Worm (Caenorhabditis elegans) whole organism, L4 larva: Measurements from ENCODE around the gene nhr-280.

ENCODE experiments used
- D1046.2 ChIP-seq: fragments of 200-800 bp; sonication (Bioruptor generic); IDR thresholded peaks from 2 replicates; pipeline ENCODE4 v1.3.6; 2022; ENCODE audit warnings: missing genetic modification characterization, missing compliant biosample characterization
- F37D6.2 ChIP-seq: sonication (generic microtip); optimal IDR thresholded peaks from 2 replicates; lab custom pipeline; 2016; ENCODE audit warnings: mild to moderate bottlenecking, missing genetic modification characterization, missing compliant biosample characterization
- T26A8.4 ChIP-seq: fragments of 200-800 bp; sonication (Bioruptor generic); IDR thresholded peaks from 2 replicates; pipeline ENCODE4 v1.3.6; 2022; ENCODE audit warnings: missing genetic modification characterization, missing compliant biosample characterization
- Y5F2A.4 ChIP-seq: fragments of 200-800 bp; sonication (Bioruptor generic); optimal IDR thresholded peaks from 2 replicates; lab custom pipeline; 2018; ENCODE audit warnings: mild to moderate bottlenecking, missing genetic modification characterization, missing compliant biosample characterization
- Y75B8A.6 ChIP-seq: fragments of 200-800 bp; sonication (Bioruptor generic); IDR thresholded peaks from 2 replicates; pipeline ENCODE4 v1.3.6; 2022; ENCODE audit warnings: missing genetic modification reagents, missing genetic modification characterization, missing compliant biosample characterization
- ZK546.5 ChIP-seq, 2 experiments: sonication (generic microtip); optimal IDR thresholded peaks; 2 replicates each; lab custom pipeline; 2017; ENCODE audit warnings: missing biosample characterization in 2 of 2, missing genetic modification characterization in 2 of 2
- aha-1 ChIP-seq: fragments of 150-350 bp; peaks from one replicate; lab custom pipeline; 2014; ENCODE audit warnings: missing biosample characterization, missing genetic modification characterization
- aly-2 ChIP-seq: sonication (generic microtip); optimal IDR thresholded peaks from 2 replicates; lab custom pipeline; 2018; ENCODE audit warnings: missing biosample characterization, missing genetic modification characterization
- ama-1 ChIP-seq: fragments of 150-350 bp; optimal IDR thresholded peaks from 2 replicates; lab custom pipeline; 2014; ENCODE audit warnings: inconsistent platforms, mixed read lengths
- arid-1 ChIP-seq: fragments of 200-800 bp; sonication (Bioruptor generic); conservative IDR thresholded peaks from 2 replicates; pipeline ENCODE4 v1.3.6; 2022; ENCODE audit warnings: missing genetic modification reagents, missing genetic modification characterization, missing compliant biosample characterization
- attf-4 ChIP-seq: sonication (generic microtip); optimal IDR thresholded peaks from 3 replicates; lab custom pipeline; 2017; ENCODE audit warnings: missing biosample characterization, missing genetic modification characterization
- ceh-20 ChIP-seq: fragments of 200-800 bp; sonication (Bioruptor generic); IDR thresholded peaks from 2 replicates; pipeline ENCODE4 v1.3.6; 2022; ENCODE audit warnings: missing genetic modification reagents, missing genetic modification characterization, missing compliant biosample characterization
- ceh-28 ChIP-seq: fragments of 150-350 bp; optimal IDR thresholded peaks from 2 replicates; lab custom pipeline; 2014; ENCODE audit warnings: missing biosample characterization, missing genetic modification reagents, missing genetic modification characterization
- ceh-44 ChIP-seq: fragments of 200-800 bp; sonication (Bioruptor generic); IDR thresholded peaks from 2 replicates; pipeline ENCODE4 v1.3.6; 2022; ENCODE audit warnings: missing genetic modification reagents, missing genetic modification characterization, missing compliant biosample characterization
- ceh-82 ChIP-seq: sonication (generic microtip); optimal IDR thresholded peaks from 2 replicates; lab custom pipeline; 2017; ENCODE audit warnings: missing biosample characterization, missing genetic modification characterization
- daf-16 ChIP-seq, 3 experiments: sonication (generic microtip); optimal IDR thresholded peaks; 2 replicates each; lab custom pipeline; 2016 to 2017; ENCODE audit warnings: missing genetic modification characterization in 3 of 3, missing genetic modification reagents in 3 of 3, mild to moderate bottlenecking in 2 of 3, missing compliant biosample characterization in 2 of 3, missing biosample characterization in 1 of 3, moderate library complexity in 1 of 3
- dmd-6 ChIP-seq: fragments of 200-800 bp; sonication (Bioruptor generic); IDR thresholded peaks from 2 replicates; pipeline ENCODE4 v1.3.6; 2022; ENCODE audit warnings: missing genetic modification reagents, missing genetic modification characterization, missing compliant biosample characterization
- dve-1 ChIP-seq: sonication (generic microtip); optimal IDR thresholded peaks from 2 replicates; lab custom pipeline; 2017; ENCODE audit warnings: antibody characterized with exemption, mild to moderate bottlenecking, missing genetic modification characterization, missing compliant biosample characterization; ENCODE audit not compliant: insufficient read depth
- egl-43 ChIP-seq: fragments of 200-800 bp; sonication (Bioruptor generic); IDR thresholded peaks from 2 replicates; pipeline ENCODE4 v1.3.6; 2022; ENCODE audit warnings: missing genetic modification reagents, missing genetic modification characterization, missing compliant biosample characterization
- hlh-11 ChIP-seq: fragments of 200-800 bp; sonication (Bioruptor generic); optimal IDR thresholded peaks from 2 replicates; lab custom pipeline; 2018; ENCODE audit warnings: mild to moderate bottlenecking, missing genetic modification characterization, missing compliant biosample characterization
- lin-38 ChIP-seq: fragments of 200-800 bp; sonication (Bioruptor generic); IDR thresholded peaks from 2 replicates; pipeline ENCODE4 v1.3.6; 2022; ENCODE audit warnings: missing genetic modification reagents, missing genetic modification characterization, missing compliant biosample characterization
- lsy-2 ChIP-seq, 2 experiments: fragments of 150-350 bp in 1 of 2; sonication (generic microtip) in 1 of 2; optimal IDR thresholded peaks; 2 replicates each; lab custom pipeline; 2014 to 2017; ENCODE audit warnings: missing biosample characterization in 2 of 2, missing genetic modification characterization in 2 of 2
- madf-9 ChIP-seq: fragments of 200-800 bp; sonication (Bioruptor generic); conservative IDR thresholded peaks from 2 replicates; pipeline ENCODE4 v1.3.6; 2022; ENCODE audit warnings: missing genetic modification reagents, missing genetic modification characterization, missing compliant biosample characterization
- mxl-2 ChIP-seq: fragments of 200-800 bp; sonication (Bioruptor generic); conservative IDR thresholded peaks from 2 replicates; pipeline ENCODE4 v1.3.6; 2022; ENCODE audit warnings: missing genetic modification reagents, missing genetic modification characterization, missing compliant biosample characterization
- mxl-3 ChIP-seq: fragments of 200-800 bp; sonication (Bioruptor generic); optimal IDR thresholded peaks from 2 replicates; lab custom pipeline; 2018; ENCODE audit warnings: mild to moderate bottlenecking, missing genetic modification characterization, missing compliant biosample characterization
- nhr-111 ChIP-seq: fragments of 200-800 bp; sonication (Bioruptor generic); optimal IDR thresholded peaks from 2 replicates; lab custom pipeline; 2018; ENCODE audit warnings: mild to moderate bottlenecking, missing genetic modification characterization, missing compliant biosample characterization
- nhr-25 ChIP-seq: sonication (generic microtip); optimal IDR thresholded peaks from 2 replicates; lab custom pipeline; 2017; ENCODE audit warnings: missing genetic modification characterization, mild to moderate bottlenecking, missing compliant biosample characterization, antibody characterized with exemption, moderate library complexity, borderline replicate concordance; ENCODE audit not compliant: insufficient read depth
- nhr-28 ChIP-seq: fragments of 150-350 bp; optimal IDR thresholded peaks from 2 replicates; lab custom pipeline; 2014; ENCODE audit warnings: missing biosample characterization, missing genetic modification characterization
- pha-4 ChIP-seq, 2 experiments: fragments of 150-350 bp in 1 of 2; fragments of 200-800 bp in 1 of 2; sonication (Bioruptor generic) in 1 of 2; IDR thresholded peaks in 1 of 2; optimal IDR thresholded peaks in 1 of 2; 2 replicates each; pipeline versions ENCODE4 v1.3.6 to Lab custom; 2014 to 2022; ENCODE audit warnings: missing genetic modification characterization in 2 of 2, missing genetic modification reagents in 2 of 2, missing biosample characterization in 1 of 2, missing compliant biosample characterization in 1 of 2
- php-3 ChIP-seq: fragments of 200-800 bp; sonication (Bioruptor generic); IDR thresholded peaks from 2 replicates; pipeline ENCODE4 v1.3.6; 2022; ENCODE audit warnings: missing genetic modification reagents, missing genetic modification characterization, missing compliant biosample characterization
- pqm-1 ChIP-seq: sonication (generic microtip); optimal IDR thresholded peaks from 2 replicates; lab custom pipeline; 2017; ENCODE audit warnings: missing biosample characterization, missing genetic modification characterization
- rbr-2 ChIP-seq: sonication (generic microtip); optimal IDR thresholded peaks from 2 replicates; lab custom pipeline; 2016; ENCODE audit warnings: missing genotype, missing genetic modification characterization, missing compliant biosample characterization
- saeg-2 ChIP-seq: fragments of 200-800 bp; sonication (Bioruptor generic); IDR thresholded peaks from 2 replicates; pipeline ENCODE4 v1.3.6; 2022; ENCODE audit warnings: missing genetic modification reagents, missing genetic modification characterization, missing compliant biosample characterization
- set-16 ChIP-seq: fragments of 200-800 bp; sonication (Bioruptor generic); IDR thresholded peaks from 2 replicates; pipeline ENCODE4 v1.3.6; 2022; ENCODE audit warnings: missing genetic modification reagents, missing genetic modification characterization, missing compliant biosample characterization
- skn-1 ChIP-seq: fragments of 150-350 bp; optimal IDR thresholded peaks from 2 replicates; lab custom pipeline; 2014; ENCODE audit warnings: missing biosample characterization, missing genetic modification characterization
- tag-97 ChIP-seq: fragments of 200-800 bp; sonication (Bioruptor generic); IDR thresholded peaks from 2 replicates; pipeline ENCODE4 v1.3.6; 2022; ENCODE audit warnings: missing genetic modification characterization, missing compliant biosample characterization
- unc-130 ChIP-seq: sonication (generic microtip); optimal IDR thresholded peaks from 2 replicates; lab custom pipeline; 2016; ENCODE audit warnings: missing genetic modification reagents, missing genetic modification characterization, missing compliant biosample characterization
- zip-2 ChIP-seq: fragments of 150-350 bp; optimal IDR thresholded peaks from 2 replicates; lab custom pipeline; 2014; ENCODE audit warnings: missing biosample characterization, missing genetic modification characterization
- ztf-11 ChIP-seq: fragments of 150-350 bp; optimal IDR thresholded peaks from 2 replicates; lab custom pipeline; 2014; ENCODE audit warnings: missing biosample characterization, missing genetic modification characterization

The nhr-280 gene

DNA sequence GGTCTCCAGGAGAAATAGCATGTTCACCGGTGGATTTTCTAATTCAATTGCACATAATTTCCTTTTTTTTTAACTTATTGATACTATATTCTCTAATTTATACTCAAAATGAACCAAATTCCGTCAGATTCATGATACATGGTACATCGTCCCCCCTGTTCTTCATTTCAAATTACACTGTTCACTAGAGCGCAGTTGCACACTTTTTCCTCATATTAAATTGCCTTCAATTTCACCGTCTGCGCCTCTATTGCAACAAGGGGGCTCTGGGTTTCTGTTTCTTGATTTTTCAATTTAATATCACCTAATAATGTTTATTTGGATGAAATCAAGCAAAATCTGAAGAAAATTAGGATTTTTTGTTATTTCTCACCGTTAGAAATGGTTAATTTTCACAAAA lies 1.1 kb upstream of the nhr-280 start (continued):
- TF ChIP-seq arid-1 (GFP tag; lab: Robert Waterston, UW) (no peak), pha-4 (GFP tag; IDR thresholded peaks at IDR 0.05; lab: Robert Waterston, UW) (no peak), pha-4 (tag; optimal IDR thresholded peaks at IDR 0.05; lab: Kevin White, UChicago) (no peak), T26A8.4 (GFP tag; lab: Robert Waterston, UW) (no peak), rbr-2 (tag; lab: Kevin White, UChicago) (peak; percentile 62), saeg-2 (GFP tag; lab: Robert Waterston, UW) (no peak), lsy-2 (tag; optimal IDR thresholded peaks at IDR 0.05; lab: Kevin White, UChicago) (no peak), madf-9 (GFP tag; lab: Robert Waterston, UW) (no peak), mxl-2 (GFP tag; lab: Robert Waterston, UW) (no peak), F37D6.2 (no peak), Y5F2A.4 (no peak), dve-1 (tag; lab: Kevin White, UChicago) (peak; percentile 81), lin-38 (GFP tag; lab: Robert Waterston, UW) (peak; percentile 90), nhr-25 (tag; lab: Kevin White, UChicago) (no peak), ama-1 (no peak), ceh-20 (GFP tag; lab: Robert Waterston, UW) (no peak), aly-2 (no peak), nhr-28 (tag; lab: Kevin White, UChicago) (peak; percentile 50), skn-1 (tag; lab: Kevin White, UChicago) (no peak), ceh-82 (tag; lab: Kevin White, UChicago) (no peak), ztf-11 (no peak), ZK546.5 (tag; optimal IDR thresholded peaks at IDR 0.05; lab: Kevin White, UChicago) (no peak), tag-97 (no peak), daf-16 (GFP tag; optimal IDR thresholded peaks at IDR 0.05; lab: Kevin White, UChicago) (no peak), daf-16 (tag; optimal IDR thresholded peaks at IDR 0.05; lab: Kevin White, UChicago) (peak; percentile 63), D1046.2 (GFP tag; lab: Robert Waterston, UW) (no peak)

DNA sequence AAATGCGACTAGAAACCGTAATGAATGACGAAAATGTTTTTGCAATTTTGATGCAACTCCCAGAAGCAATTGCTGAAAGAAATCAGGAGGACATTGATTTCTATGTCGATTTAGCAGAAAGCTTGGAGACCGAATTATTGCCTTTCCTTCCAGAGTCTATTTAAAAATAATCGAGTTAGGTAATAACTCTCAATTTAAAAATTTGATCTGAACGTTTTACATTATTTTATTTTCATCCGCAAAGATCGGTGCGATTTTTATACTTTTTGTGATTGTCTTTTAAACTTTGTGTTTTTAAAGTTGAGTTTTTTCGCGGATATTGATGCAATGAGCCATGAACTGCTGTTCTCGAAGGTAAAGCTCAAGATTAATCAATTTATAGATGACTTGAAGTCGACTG lies 6.1 kb downstream of the nhr-280 start, which contains the start of gene pals-23:
TSS of gene pals-23 (plus strand) at position 301 of the 400 bp plus-strand sequence.
- TF ChIP-seq ZK546.5 (tag; optimal IDR thresholded peaks at IDR 0.05; lab: Kevin White, UChicago) (no peak), ceh-44 (GFP tag; lab: Robert Waterston, UW) (no peak), pha-4 (GFP tag; IDR thresholded peaks at IDR 0.05; lab: Robert Waterston, UW) (no peak), pha-4 (tag; optimal IDR thresholded peaks at IDR 0.05; lab: Kevin White, UChicago) (no peak), unc-130 (GFP tag; lab: Kevin White, UChicago) (no peak), Y75B8A.6 (GFP tag; lab: Robert Waterston, UW) (no peak), attf-4 (no peak)

DNA sequence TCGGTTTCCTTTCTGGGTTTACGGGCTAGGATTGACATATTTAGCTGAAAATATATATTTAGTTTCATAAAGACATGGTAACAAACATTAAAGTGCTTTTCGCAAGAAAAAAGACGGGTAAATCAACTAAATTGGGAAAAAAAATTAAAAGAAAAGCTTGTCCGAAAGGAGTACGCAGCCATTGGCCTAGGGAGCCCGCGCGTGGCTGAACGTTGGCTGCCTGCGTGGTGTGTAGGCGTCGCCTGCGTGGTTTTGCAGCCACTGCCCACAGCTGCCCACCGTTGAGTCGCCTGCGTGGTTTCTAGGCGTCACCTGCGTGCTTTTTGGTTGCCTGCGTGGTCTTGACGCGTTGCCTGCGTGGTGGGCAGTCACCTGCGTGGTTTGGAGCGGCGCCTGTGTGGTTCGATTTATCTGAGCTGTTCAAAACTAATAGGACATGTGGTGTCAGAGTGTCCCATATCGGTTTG lies 8.5 kb downstream of the nhr-280 start, which contains the start of gene C29F9.12:
TSS of gene C29F9.12 (minus strand) at position 51 of the 467 bp plus-strand sequence.
- TF ChIP-seq set-16 (GFP tag; lab: Robert Waterston, UW) (peak; percentile 82), egl-43 (GFP tag; lab: Robert Waterston, UW) (0 out of 2 replicates have a peak, but pooled peaks have one; percentile 23)

- TF ChIP-seq pqm-1 (tag; lab: Kevin White, UChicago) = peak; percentile 94
- peak; percentile 74 for TF ChIP-seq hlh-11 (tag; lab: Kevin White, UChicago)
- peak; percentile 61 for TF ChIP-seq dve-1 (tag; lab: Kevin White, UChicago)
- TF ChIP-seq nhr-28 (tag; lab: Kevin White, UChicago) = peak; percentile 86
- TF ChIP-seq set-16 (GFP tag; lab: Robert Waterston, UW) = no peak
- no peak for TF ChIP-seq ceh-28
- no peak for TF ChIP-seq nhr-111 (GFP tag; lab: Kevin White, UChicago)
- TF ChIP-seq mxl-3 = peak; percentile 3
- peak; percentile 55; the same call in 1 of the 2 replicates for TF ChIP-seq php-3 (GFP tag; lab: Robert Waterston, UW)
- peak; percentile 62 for TF ChIP-seq aha-1 (tag; lab: Kevin White, UChicago)
- peak; percentile 46 for TF ChIP-seq zip-2 (tag; lab: Kevin White, UChicago)
- no peak for TF ChIP-seq daf-16 (GFP tag; optimal IDR thresholded peaks at IDR 0.05; lab: Kevin White, UChicago)
- peak; percentile 98 for TF ChIP-seq daf-16 (tag; optimal IDR thresholded peaks at IDR 0.05; lab: Kevin White, UChicago)
- TF ChIP-seq dmd-6 (GFP tag; lab: Robert Waterston, UW) = peak; percentile 59
Measured at ce11 chrIII:120199-120598, 10.4 kb downstream of the nhr-280 start, which contains the start of gene pals-24. Gene pals-24, plus strand, starts transcription at chrIII:120435.
